Worm (Caenorhabditis elegans): ENCODE measurements around the gene B0546.5.

Gene B0546.5

DNA sequence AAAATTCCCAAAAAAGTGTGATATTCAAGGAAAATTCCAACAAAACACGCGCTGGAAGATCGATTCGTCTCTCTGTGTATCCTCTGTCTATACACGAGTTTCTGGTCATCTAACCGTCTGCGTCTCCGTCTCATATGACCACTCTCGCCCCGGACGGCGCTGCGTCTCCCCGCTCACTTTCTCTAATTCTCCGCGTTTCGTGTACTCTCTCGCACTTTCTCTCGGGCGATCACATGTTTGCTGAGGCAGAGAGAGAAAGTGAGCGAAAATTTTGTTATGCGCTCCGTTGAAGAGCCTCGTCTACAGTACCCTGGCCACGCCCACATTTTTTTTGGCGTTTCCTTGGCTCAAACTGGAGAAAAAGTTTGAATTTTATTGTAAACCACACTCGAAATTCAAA is 5.3 kb downstream of the B0546.5 start (continued):
- TF ChIP-seq efl-1 (GFP tag; optimal IDR thresholded peaks at IDR 0.05) (no peak), sptf-2 (GFP tag; optimal IDR thresholded peaks at IDR 0.05) (no peak), F39B2.1 (GFP tag; IDR thresholded peaks at IDR 0.05) (no peak), ztf-26 (tag; optimal IDR thresholded peaks at IDR 0.05) (peak; percentile 73), ztf-22 (GFP tag; optimal IDR thresholded peaks at IDR 0.05) (peak; percentile 44), snpc-1.1 (tag; optimal IDR thresholded peaks at IDR 0.05; ENCODE audit: insufficient read depth) (no peak), ccch-3 (GFP tag; optimal IDR thresholded peaks at IDR 0.05) (no peak), ceh-40 (GFP tag; IDR thresholded peaks at IDR 0.05) (no peak), ceh-100 (GFP tag; IDR thresholded peaks at IDR 0.05) (peak; percentile 31; the same call in 1 of the 2 replicates), snpc-1.3 (tag; optimal IDR thresholded peaks at IDR 0.05; ENCODE audit: insufficient read depth) (no peak), hlh-26 (GFP tag; conservative IDR thresholded peaks at IDR 0.05) (no peak), K12H6.12 (tag; optimal IDR thresholded peaks at IDR 0.05) (peak; percentile 86), dpff-1 (tag; optimal IDR thresholded peaks at IDR 0.05) (no peak), rcor-1 (GFP tag; IDR thresholded peaks at IDR 0.05) (peak; percentile 63), madf-10 (tag; optimal IDR thresholded peaks at IDR 0.05) (peak; percentile 71), Y67H2A.10 (GFP tag; conservative IDR thresholded peaks at IDR 0.05) (peak; percentile 59), pbrm-1 (GFP tag; IDR thresholded peaks at IDR 0.05) (peak; percentile 94), hmg-20 (GFP tag; IDR thresholded peaks at IDR 0.05) (no peak), D2030.7 (GFP tag; IDR thresholded peaks at IDR 0.05) (no peak), ztf-3 (GFP tag; optimal IDR thresholded peaks at IDR 0.05) (peak; percentile 78), Y53F4B.3 (GFP tag; IDR thresholded peaks at IDR 0.05) (no peak), F23B12.7 (tag; optimal IDR thresholded peaks at IDR 0.05; ENCODE audit: insufficient read depth) (no peak), bed-1 (GFP tag; IDR thresholded peaks at IDR 0.05) (no peak), unc-62 (GFP tag; optimal IDR thresholded peaks at IDR 0.05) (no peak), hsf-1 (GFP tag; IDR thresholded peaks at IDR 0.05) (0 out of 2 replicates have a peak, but pooled peaks have one; percentile 29), hlh-12 (tag; optimal IDR thresholded peaks at IDR 0.05) (no peak), nhr-179 (tag; optimal IDR thresholded peaks at IDR 0.05) (no peak), egl-18 (GFP tag; IDR thresholded peaks at IDR 0.05) (no peak), tbx-9 (tag; optimal IDR thresholded peaks at IDR 0.05; ENCODE audit: borderline replicate concordance) (no peak), B0035.1 (tag; optimal IDR thresholded peaks at IDR 0.05) (peak; percentile 37), unc-130 (GFP tag; optimal IDR thresholded peaks at IDR 0.05) (no peak), dpl-1 (GFP tag; optimal IDR thresholded peaks at IDR 0.05) (peak; percentile 10), F37B4.10 (GFP tag; IDR thresholded peaks at IDR 0.05) (no peak), atf-7 (tag; optimal IDR thresholded peaks at IDR 0.05) (peak; percentile 83), dox-1 (GFP tag; IDR thresholded peaks at IDR 0.05) (peak; percentile 88), lin-35 (GFP tag; optimal IDR thresholded peaks at IDR 0.05) (peak in 1 of 3 experiments; percentile 65), lin-40 (tag; optimal IDR thresholded peaks at IDR 0.05) (peak; percentile 90), chd-7 (tag; optimal IDR thresholded peaks at IDR 0.05) (peak; percentile 66), let-607 (tag; optimal IDR thresholded peaks at IDR 0.05) (peak in 1 of 2 experiments; percentile 50), egrh-3 (GFP tag; IDR thresholded peaks at IDR 0.05) (0 out of 2 replicates have a peak, but pooled peaks have one; percentile 23), C17E4.6 (GFP tag; IDR thresholded peaks at IDR 0.05) (peak; percentile 59; the same call in 1 of the 2 replicates), Y56A3A.18 (GFP tag; IDR thresholded peaks at IDR 0.05) (no peak), madf-8 (GFP tag; conservative IDR thresholded peaks at IDR 0.05) (no peak), repo-1 (tag; optimal IDR thresholded peaks at IDR 0.05) (peak; percentile 64), ama-1 (optimal IDR thresholded peaks at IDR 0.05) (no peak), ama-1 (GFP tag; optimal IDR thresholded peaks at IDR 0.05) (no peak), nhr-27 (tag; optimal IDR thresholded peaks at IDR 0.05) (no peak), fkh-3 (tag; optimal IDR thresholded peaks at IDR 0.05) (no peak), K11D2.4 (GFP tag; IDR thresholded peaks at IDR 0.05) (peak; percentile 85)
